Fruit fly (Drosophila melanogaster): Measurements from ENCODE around the gene X11Lbeta.

X11Lbeta gene

DNA sequence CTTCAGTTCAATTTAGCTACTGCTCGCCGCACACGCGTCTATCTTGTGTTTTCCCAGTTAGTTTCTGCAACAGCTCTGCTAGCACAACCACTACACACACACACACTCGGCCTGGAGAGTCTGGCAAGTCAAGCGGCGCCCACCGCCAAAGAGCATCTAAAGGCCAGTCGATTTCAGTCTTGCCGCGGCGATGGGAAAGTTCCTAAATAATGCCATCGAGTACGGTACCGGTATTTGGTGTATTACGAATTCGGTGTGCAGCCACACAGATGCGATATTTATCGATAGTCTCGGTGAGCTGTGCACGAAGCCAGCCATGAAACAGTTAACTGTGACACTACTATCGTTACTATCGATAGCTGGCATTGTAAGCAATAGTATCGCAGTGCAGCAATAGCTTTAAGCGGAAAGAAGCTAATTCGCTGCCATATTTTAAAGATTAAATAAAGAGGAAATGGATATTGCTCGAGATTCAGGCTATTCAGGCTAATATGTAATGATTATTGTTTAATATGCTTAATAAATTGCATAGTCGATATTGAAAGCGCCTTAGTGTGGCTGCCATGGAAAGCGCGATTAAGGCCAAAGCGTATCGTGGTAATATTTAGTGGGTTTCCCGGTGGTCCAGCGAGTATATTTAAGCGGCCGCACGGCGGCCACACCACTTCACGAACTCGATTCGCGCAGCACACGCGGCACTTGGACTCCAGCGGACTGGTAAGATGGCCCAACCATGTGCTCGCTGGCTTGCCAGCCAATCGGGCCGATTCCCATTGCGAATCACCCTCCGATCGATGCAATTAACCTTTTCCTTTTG lies 117.4 kb downstream of the X11Lbeta start, which contains the start of gene stx (continued):
- TF ChIP-seq E2f2 (GFP tag; IDR thresholded peaks at IDR 0.05) (peak; percentile 48; the same call in 1 of the 2 replicates), HHEX (GFP tag; optimal IDR thresholded peaks at IDR 0.05) (peak; percentile 45), CG11398 (GFP tag; optimal IDR thresholded peaks at IDR 0.05) (peak; percentile 11), CG1602 (GFP tag; optimal IDR thresholded peaks at IDR 0.05) (no peak), dati (GFP tag; IDR thresholded peaks at IDR 0.05) (no peak), cwo (GFP tag; optimal IDR thresholded peaks at IDR 0.05) (peak; percentile 18), CG4424 (GFP tag; optimal IDR thresholded peaks at IDR 0.05) (no peak), maf-S (GFP tag; optimal IDR thresholded peaks at IDR 0.05) (no peak), pb (GFP tag; optimal IDR thresholded peaks at IDR 0.05) (no peak), Nf-YC (tag; optimal IDR thresholded peaks at IDR 0.05) (peak; percentile 70), Max (GFP tag; optimal IDR thresholded peaks at IDR 0.05) (no peak), Med (GFP tag) (peak; percentile 86), CG32532 (GFP tag; IDR thresholded peaks at IDR 0.05) (peak; percentile 66), ind (GFP tag; optimal IDR thresholded peaks at IDR 0.05) (no peak), TFAM (GFP tag; optimal IDR thresholded peaks at IDR 0.05) (no peak), Usf (GFP tag; optimal IDR thresholded peaks at IDR 0.05) (no peak), pita (GFP tag; optimal IDR thresholded peaks at IDR 0.05) (no peak), her (GFP tag; optimal IDR thresholded peaks at IDR 0.05) (no peak), danr (GFP tag; IDR thresholded peaks at IDR 0.05) (no peak), tup (GFP tag; optimal IDR thresholded peaks at IDR 0.05) (no peak), Dfd (GFP tag; optimal IDR thresholded peaks at IDR 0.05) (no peak), CG14860 (GFP tag; IDR thresholded peaks at IDR 0.05; ENCODE audit: partially characterized antibody) (peak; percentile 98), tx (GFP tag; optimal IDR thresholded peaks at IDR 0.05) (no peak), CG2678 (tag; optimal IDR thresholded peaks at IDR 0.05) (peak; percentile 27), CG15011 (GFP tag; optimal IDR thresholded peaks at IDR 0.05) (no peak), D (optimal IDR thresholded peaks at IDR 0.05) (peak; percentile 39), D (GFP tag; optimal IDR thresholded peaks at IDR 0.05) (no peak), CG7963 (GFP tag; IDR thresholded peaks at IDR 0.05; ENCODE audit: partially characterized antibody) (peak; percentile 92), CG9437 (GFP tag; optimal IDR thresholded peaks at IDR 0.05) (no peak), Lim3 (GFP tag; IDR thresholded peaks at IDR 0.05) (no peak), Asciz (GFP tag; optimal IDR thresholded peaks at IDR 0.05) (peak; percentile 34), CG11504 (tag; optimal IDR thresholded peaks at IDR 0.05) (peak; percentile 1), CG10654 (GFP tag; optimal IDR thresholded peaks at IDR 0.05) (no peak), chm (GFP tag; IDR thresholded peaks at IDR 0.05) (peak; percentile 82), CG4328 (GFP tag; optimal IDR thresholded peaks at IDR 0.05) (no peak), CG14710 (tag; optimal IDR thresholded peaks at IDR 0.05) (peak; percentile 71), CG12744 (GFP tag; optimal IDR thresholded peaks at IDR 0.05) (no peak), CG33557 (GFP tag; optimal IDR thresholded peaks at IDR 0.05) (no peak), CkIIα-i1 (GFP tag; IDR thresholded peaks at IDR 0.05) (no peak), rib (GFP tag; IDR thresholded peaks at IDR 0.05) (peak; percentile 71; the same call in 1 of the 2 replicates), ara (GFP tag; IDR thresholded peaks at IDR 0.05) (no peak), CG2129 (GFP tag; IDR thresholded peaks at IDR 0.05; ENCODE audit: partially characterized antibody) (peak; percentile 97), gcm2 (GFP tag; optimal IDR thresholded peaks at IDR 0.05) (no peak), ATbp (GFP tag; optimal IDR thresholded peaks at IDR 0.05) (peak; percentile 34), CG15696 (tag; optimal IDR thresholded peaks at IDR 0.05) (no peak), toy (GFP tag; IDR thresholded peaks at IDR 0.05) (0 out of 2 replicates have a peak, but pooled peaks have one; percentile 41), CG16779 (GFP tag; IDR thresholded peaks at IDR 0.05) (peak; percentile 81), Atf-2 (GFP tag; optimal IDR thresholded peaks at IDR 0.05) (no peak), CG18599 (GFP tag; optimal IDR thresholded peaks at IDR 0.05) (peak; percentile 9)
